Fruit fly (Drosophila melanogaster): ENCODE data around the gene MED18.

DNA sequence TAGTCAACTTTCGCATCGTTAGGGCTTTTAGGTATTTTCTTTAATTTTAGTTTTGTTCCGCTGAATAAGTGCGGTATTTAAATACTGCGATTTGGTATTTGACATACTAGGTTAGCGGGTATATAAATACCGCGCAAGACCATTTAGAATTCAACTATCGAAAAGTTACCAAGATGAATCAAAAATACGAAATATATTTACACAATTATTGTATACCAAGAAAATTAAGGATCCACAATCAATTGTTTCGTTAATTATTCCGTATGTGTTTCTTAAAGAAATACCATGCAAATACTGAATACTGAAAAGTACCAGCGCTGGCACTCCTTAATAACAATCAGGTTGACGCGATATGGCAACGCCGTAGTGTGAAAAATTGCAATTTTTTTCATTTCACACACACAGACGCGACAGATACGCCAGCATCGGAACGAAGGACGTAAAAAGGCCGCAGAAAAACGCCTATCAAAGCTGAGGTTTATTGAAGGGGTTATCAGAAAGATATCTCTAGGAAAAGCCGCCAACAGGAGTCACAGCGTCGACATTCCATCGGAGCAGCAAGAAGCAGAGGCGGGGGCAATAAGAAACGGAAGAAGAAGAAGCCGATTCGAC, 7.9 kb downstream of the MED18 start, which contains the start of the genes Pgam5 and Vps26:
- TF ChIP-seq br (GFP tag; optimal IDR thresholded peaks at IDR 0.05) (no peak), usp (GFP tag; optimal IDR thresholded peaks at IDR 0.05) (no peak), Abd-B (GFP tag; optimal IDR thresholded peaks at IDR 0.05) (no peak), pan (optimal IDR thresholded peaks at IDR 0.05) (no peak), N (GFP tag; optimal IDR thresholded peaks at IDR 0.05) (no peak), tai (GFP tag; optimal IDR thresholded peaks at IDR 0.05) (no peak), Rel (GFP tag; optimal IDR thresholded peaks at IDR 0.05) (no peak), Rel (tag; optimal IDR thresholded peaks at IDR 0.05) (no peak), fru (GFP tag; optimal IDR thresholded peaks at IDR 0.05) (no peak), Dif (GFP tag; optimal IDR thresholded peaks at IDR 0.05; ENCODE audit: partially characterized antibody) (no peak), dsf (GFP tag; optimal IDR thresholded peaks at IDR 0.05; ENCODE audit: borderline replicate concordance) (no peak), dl (GFP tag; optimal IDR thresholded peaks at IDR 0.05; ENCODE audit: insufficient read depth in 1 of 2, partially characterized antibody in 2 of 2) (no peak), Jra (GFP tag; optimal IDR thresholded peaks at IDR 0.05) (no peak)

Data from whole organism, wandering third instar larva.